Fruit fly (Drosophila melanogaster) whole organism, prepupa: ENCODE data around the gene Prp18.

ENCODE experiments used
- CG10669 ChIP-seq: fragments of 200-800 bp; sonication (Bioruptor generic); optimal IDR thresholded peaks from 3 replicates; lab custom pipeline; 2018; ENCODE audit warnings: missing biosample characterization, mild to moderate bottlenecking, missing genetic modification characterization, moderate library complexity
- CG31627 ChIP-seq: fragments of 200-800 bp; sonication (Bioruptor generic); optimal IDR thresholded peaks from 3 replicates; lab custom pipeline; 2016; ENCODE audit warnings: missing biosample characterization, missing genetic modification characterization
- CG6854 ChIP-seq: fragments of 200-800 bp; sonication (Bioruptor generic); optimal IDR thresholded peaks from 2 replicates; lab custom pipeline; 2017; ENCODE audit warnings: missing biosample characterization, mild to moderate bottlenecking, missing genetic modification characterization
- CG9139 ChIP-seq: fragments of 200-800 bp; sonication (Bioruptor generic); optimal IDR thresholded peaks from 3 replicates; lab custom pipeline; 2017; ENCODE audit warnings: missing biosample characterization, mild to moderate bottlenecking, missing genetic modification characterization
- Eip78C ChIP-seq: fragments of 200-800 bp; sonication (Bioruptor generic); peaks from one replicate; lab custom pipeline; 2016; ENCODE audit warnings: missing biosample characterization, missing genetic modification characterization
- Gug ChIP-seq: fragments of 200-800 bp; sonication (Bioruptor generic); IDR thresholded peaks from 2 replicates; pipeline ENCODE4 v1.3.6; 2022; ENCODE audit warnings: missing biosample characterization, missing genetic modification characterization
- Hr38 ChIP-seq: sonication (Bioruptor generic); optimal IDR thresholded peaks from 2 replicates; lab custom pipeline; 2016; ENCODE audit warnings: missing biosample characterization, missing genetic modification characterization
- Lpt ChIP-seq: fragments of 200-800 bp; sonication (Bioruptor generic); optimal IDR thresholded peaks from 3 replicates; lab custom pipeline; 2016; ENCODE audit warnings: missing biosample characterization, missing genetic modification characterization
- Met ChIP-seq: fragments of 200-800 bp; sonication (Bioruptor generic); optimal IDR thresholded peaks from 3 replicates; lab custom pipeline; 2016; ENCODE audit warnings: missing biosample characterization, missing genetic modification characterization
- Sox102F ChIP-seq: fragments of 200-800 bp; sonication (Bioruptor generic); optimal IDR thresholded peaks from 2 replicates; lab custom pipeline; 2016; ENCODE audit warnings: missing biosample characterization, mild to moderate bottlenecking, missing genetic modification characterization
- dsx ChIP-seq: fragments of 200-800 bp; optimal IDR thresholded peaks from 3 replicates; lab custom pipeline; 2019; ENCODE audit warnings: missing biosample characterization, mild to moderate bottlenecking, missing genetic modification characterization, moderate library complexity; ENCODE audit not compliant: poor library complexity, severe bottlenecking
- fkh ChIP-seq: fragments of 200-800 bp; sonication (Bioruptor generic); optimal IDR thresholded peaks from 3 replicates; lab custom pipeline; 2017; ENCODE audit warnings: missing biosample characterization, mild to moderate bottlenecking, missing genetic modification characterization, moderate library complexity

DNA sequence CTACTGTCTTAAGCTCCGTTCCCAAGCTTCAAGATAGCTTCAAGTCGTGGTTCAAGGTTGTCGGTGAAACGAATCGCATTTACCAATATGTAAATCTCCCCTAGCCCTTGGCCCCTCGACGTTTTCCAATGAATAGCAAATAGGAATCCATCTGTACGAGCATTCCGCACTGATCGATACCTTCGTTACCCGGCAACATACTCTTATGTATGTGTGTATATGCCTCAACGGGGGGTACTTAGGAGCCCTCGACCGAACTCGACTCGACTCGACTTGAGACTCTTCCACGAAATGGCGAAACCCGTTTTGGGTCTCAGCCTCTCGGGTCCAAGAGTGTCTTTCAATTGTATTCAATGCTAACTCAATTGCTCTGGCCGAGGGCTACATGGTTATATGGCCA, 29.4 kb downstream of the Prp18 start:
- TF ChIP-seq CG6854 (GFP tag; lab: Kevin White, UChicago) (no peak), Sox102F (GFP tag; lab: Kevin White, UChicago) (no peak), Met (GFP tag; lab: Kevin White, UChicago) (no peak), dsx (GFP tag; lab: Kevin White, UChicago) (no peak), Lpt (GFP tag; lab: Kevin White, UChicago) (no peak), CG10669 (no peak), Hr38 (GFP tag; lab: Kevin White, UChicago) (no peak), CG9139 (GFP tag; lab: Kevin White, UChicago) (no peak), Gug (no peak), Eip78C (GFP tag; lab: Kevin White, UChicago) (no peak), CG31627 (GFP tag; lab: Kevin White, UChicago) (no peak), fkh (no peak)
